Worm (Caenorhabditis elegans): Measurements from ENCODE around the gene skr-8.
A peak's percentile ranks its signal among the peaks of the same experiment; 100 is the strongest.

The skr-8 gene

ce11 chrIV:17153002-17153401 lies 12.6 kb downstream of the skr-8 start:
- TF ChIP-seq daf-19 (GFP tag; conservative IDR thresholded peaks at IDR 0.05), result no peak
- TF ChIP-seq aha-1 (tag), result peak; percentile 61
- peak in 1 of 2 experiments; percentile 96 for TF ChIP-seq unc-62 (GFP tag; optimal IDR thresholded peaks at IDR 0.05 in 1 of 2)
- TF ChIP-seq unc-62 (tag; optimal IDR thresholded peaks at IDR 0.05), result no peak

DNA sequence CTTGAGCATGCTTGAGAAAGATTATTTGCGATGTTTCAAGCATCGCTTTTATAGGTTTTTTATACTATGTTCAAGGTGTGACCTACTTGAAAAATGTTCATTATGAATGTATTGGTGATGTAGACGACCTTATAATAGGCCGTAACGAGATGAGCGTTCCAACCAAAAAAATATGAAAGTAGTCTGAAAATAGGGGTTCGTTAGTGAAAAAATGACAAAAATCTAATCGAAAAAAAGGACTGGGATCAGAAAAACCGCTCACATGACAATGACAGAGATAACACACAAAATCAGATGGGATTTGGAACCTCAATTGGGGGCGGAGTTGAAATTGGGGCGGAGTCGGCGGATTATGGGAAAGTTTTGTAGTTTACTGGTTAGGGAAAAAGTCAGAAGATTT lies 14.8 kb downstream of the skr-8 start, which contains the start of gene Y116A8C.40:
TSS of gene Y116A8C.40 (minus strand) at position 101 of the 400 bp plus-strand sequence.
- TF ChIP-seq Y48G9A.11 (GFP tag; IDR thresholded peaks at IDR 0.05), result no peak
- TF ChIP-seq fos-1 (tag; optimal IDR thresholded peaks at IDR 0.05), result no peak
- TF ChIP-seq spr-3 (GFP tag; optimal IDR thresholded peaks at IDR 0.05), result no peak
- TF ChIP-seq skn-1 (tag; optimal IDR thresholded peaks at IDR 0.05), result no peak
- TF ChIP-seq daf-8 (GFP tag; IDR thresholded peaks at IDR 0.05), result no peak
- TF ChIP-seq nhr-10 (tag; optimal IDR thresholded peaks at IDR 0.05), result no peak
- TF ChIP-seq aha-1 (tag), result no peak
- TF ChIP-seq egl-27 (tag; optimal IDR thresholded peaks at IDR 0.05), result no peak
- no peak for TF ChIP-seq snpc-4 (tag; optimal IDR thresholded peaks at IDR 0.05)
- no peak for TF ChIP-seq lin-29 (GFP tag; IDR thresholded peaks at IDR 0.05)
- no peak for TF ChIP-seq lin-1 (GFP tag; IDR thresholded peaks at IDR 0.05)
- TF ChIP-seq jun-1 (tag; optimal IDR thresholded peaks at IDR 0.05), result no peak
- TF ChIP-seq dpl-1 (GFP tag; optimal IDR thresholded peaks at IDR 0.05), result no peak
- TF ChIP-seq snpc-1.2 (GFP tag; IDR thresholded peaks at IDR 0.05), result no peak
- TF ChIP-seq saeg-2 (GFP tag; IDR thresholded peaks at IDR 0.05), result no peak
- no peak for TF ChIP-seq tra-1 (GFP tag; IDR thresholded peaks at IDR 0.05)
- no peak for TF ChIP-seq hlh-30 (tag; optimal IDR thresholded peaks at IDR 0.05; ENCODE audit: insufficient read depth)

DNA sequence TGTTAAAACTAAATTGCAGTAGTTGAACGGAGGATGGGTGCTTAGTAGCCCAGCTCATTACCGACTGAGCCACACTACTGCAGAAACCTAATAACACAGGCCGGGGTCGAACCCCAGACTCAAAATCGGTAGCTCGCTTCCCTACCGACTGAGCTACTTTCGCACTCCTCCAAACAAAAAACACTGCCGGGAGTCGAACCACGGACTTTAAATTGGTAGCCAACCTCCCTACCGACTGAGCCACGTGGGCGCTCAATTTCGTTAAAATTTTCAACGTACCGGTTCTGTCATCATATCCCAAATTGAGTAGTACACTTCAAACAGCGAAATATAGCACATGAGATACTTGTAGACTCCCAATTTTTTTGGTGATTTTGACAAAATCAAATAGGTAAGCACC lies 15.2 kb downstream of the skr-8 start:
- TF ChIP-seq fkh-10 (GFP tag; optimal IDR thresholded peaks at IDR 0.05) (no peak), madf-9 (GFP tag; conservative IDR thresholded peaks at IDR 0.05) (no peak), snpc-1.2 (GFP tag; IDR thresholded peaks at IDR 0.05) (peak; percentile 96), lir-3 (tag; optimal IDR thresholded peaks at IDR 0.05) (no peak), pqm-1 (tag; optimal IDR thresholded peaks at IDR 0.05) (no peak), mdt-29 (GFP tag; IDR thresholded peaks at IDR 0.05) (no peak)

- 0 out of 2 replicates have a peak, but pooled peaks have one; percentile 39 for TF ChIP-seq lim-7 (GFP tag; IDR thresholded peaks at IDR 0.05)
- TF ChIP-seq set-16 (GFP tag; IDR thresholded peaks at IDR 0.05), result peak; percentile 78
Measured at ce11 chrIV:17140936-17141335, 24.7 kb downstream of the skr-8 start.

DNA sequence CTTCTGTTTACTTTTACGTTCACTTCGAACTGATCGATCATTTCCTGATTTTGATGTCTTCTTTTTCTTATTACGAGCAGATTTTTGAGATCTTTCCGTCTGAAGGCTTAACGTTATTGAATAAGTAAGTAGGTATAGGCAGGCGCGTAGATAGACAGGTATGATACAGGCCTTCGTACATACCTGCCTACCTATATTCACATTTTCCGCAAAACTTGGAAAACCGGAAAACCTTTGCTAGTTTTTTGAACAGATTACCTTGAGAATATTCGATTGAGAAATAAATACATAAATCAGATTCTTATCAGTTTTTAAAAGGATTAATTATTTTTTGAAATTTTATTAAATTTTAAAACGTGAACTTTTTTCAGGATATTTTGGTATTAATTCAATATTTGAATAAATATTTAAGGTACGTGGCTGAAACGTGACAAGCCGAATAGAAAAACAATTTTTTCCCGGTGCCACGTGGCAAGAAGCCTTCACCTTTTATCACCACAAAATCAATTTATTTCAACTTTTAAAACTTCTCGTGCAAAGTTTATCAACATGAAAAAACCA lies 34.5 kb downstream of the skr-8 start, which contains the start of the genes Y116A8C.37 and Y116A8C.38:
TSS of gene Y116A8C.37 (minus strand) at position 101 of the 561 bp plus-strand sequence.
TSS of gene Y116A8C.38 (plus strand) at position 511 of the 561 bp plus-strand sequence.
- no peak for TF ChIP-seq lin-39 (tag; optimal IDR thresholded peaks at IDR 0.05)
- TF ChIP-seq mxl-3 (GFP tag; optimal IDR thresholded peaks at IDR 0.05), result no peak
- TF ChIP-seq lin-15B (tag; optimal IDR thresholded peaks at IDR 0.05), result no peak
- no peak for TF ChIP-seq lir-3 (tag; optimal IDR thresholded peaks at IDR 0.05)
- TF ChIP-seq nhr-77 (tag; optimal IDR thresholded peaks at IDR 0.05), result no peak
- TF ChIP-seq skn-1 (tag; optimal IDR thresholded peaks at IDR 0.05), result no peak
- no peak for TF ChIP-seq cey-2 (tag; optimal IDR thresholded peaks at IDR 0.05; ENCODE audit: borderline replicate concordance, insufficient read depth)
- no peak for TF ChIP-seq fkh-10 (GFP tag; optimal IDR thresholded peaks at IDR 0.05)
- TF ChIP-seq ceh-82 (tag; optimal IDR thresholded peaks at IDR 0.05), result no peak
- no peak for TF ChIP-seq hmg-1.1 (GFP tag; IDR thresholded peaks at IDR 0.05)
- TF ChIP-seq nhr-111 (GFP tag; optimal IDR thresholded peaks at IDR 0.05), result no peak
- TF ChIP-seq nhr-11 (tag; optimal IDR thresholded peaks at IDR 0.05), result no peak
- TF ChIP-seq mxl-2 (GFP tag; conservative IDR thresholded peaks at IDR 0.05), result no peak
- no peak for TF ChIP-seq nhr-28 (tag; optimal IDR thresholded peaks at IDR 0.05)
- no peak for TF ChIP-seq nhr-42 (GFP tag; IDR thresholded peaks at IDR 0.05)
- no peak for TF ChIP-seq Y5F2A.4 (GFP tag; optimal IDR thresholded peaks at IDR 0.05)
